Fruit fly (Drosophila melanogaster): ENCODE measurements around the gene SerRS.

dm6 chr2L:3005483-3005882, 31.7 kb downstream of the SerRS start:
- TF ChIP-seq CG11617 (GFP tag; optimal IDR thresholded peaks at IDR 0.05) (no peak), kay (GFP tag; ENCODE audit: borderline replicate concordance) (no peak), Crg-1 (GFP tag; optimal IDR thresholded peaks at IDR 0.05) (no peak), CG33017 (tag; optimal IDR thresholded peaks at IDR 0.05) (no peak), CG14711 (tag; optimal IDR thresholded peaks at IDR 0.05) (no peak)

Data from whole organism, adult.